Fruit fly (Drosophila melanogaster): ENCODE results near the gene Zip102B.

DNA sequence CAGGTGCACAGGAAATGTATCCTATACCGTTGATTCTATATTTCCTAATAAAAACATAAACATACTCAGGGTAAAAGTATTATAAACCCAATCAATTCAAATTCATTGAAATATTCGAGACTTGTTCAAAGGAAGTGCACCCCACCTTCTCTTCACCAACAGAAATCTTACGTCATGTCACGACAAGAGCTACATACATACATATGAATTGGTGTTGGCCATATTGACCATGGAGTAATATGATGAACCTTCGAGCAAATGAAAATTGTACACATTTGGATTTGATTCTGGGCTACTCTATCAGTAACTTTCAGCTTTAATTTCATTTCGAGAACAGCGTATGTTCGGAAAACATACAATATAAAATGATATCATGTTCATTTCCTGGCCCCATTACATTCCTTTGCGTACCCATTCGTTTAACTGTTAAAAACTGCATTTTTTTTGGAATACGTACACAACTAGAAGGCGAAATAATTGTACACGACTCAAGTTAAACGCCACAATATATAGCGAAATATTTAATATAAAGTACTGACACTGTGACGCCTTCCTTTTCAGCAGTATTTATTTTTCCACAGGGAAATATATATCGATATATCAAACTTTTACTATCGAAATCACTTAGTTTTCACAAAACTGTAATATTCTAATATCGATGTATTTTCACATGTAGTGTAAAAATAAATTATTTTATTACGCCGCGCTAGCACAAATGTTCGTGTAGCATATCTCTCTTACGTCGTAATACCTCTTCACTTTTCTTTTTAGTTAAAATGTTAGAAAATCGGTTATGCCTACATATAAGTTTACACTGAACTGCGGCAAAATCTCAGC, 44.4 kb upstream of the Zip102B start, which contains the start of gene PMCA:
- no peak for TF ChIP-seq Sin3A (optimal IDR thresholded peaks at IDR 0.05)
- TF ChIP-seq insv (optimal IDR thresholded peaks at IDR 0.05), result no peak
- no peak for TF ChIP-seq Myc (optimal IDR thresholded peaks at IDR 0.05)
- TF ChIP-seq psq (optimal IDR thresholded peaks at IDR 0.05), result no peak
- no peak for TF ChIP-seq h (optimal IDR thresholded peaks at IDR 0.05)

All from Kc167 (cell line).